Fruit fly (Drosophila melanogaster) whole organism, prepupa: ENCODE results near the gene CG13603.

Experiments
- Blimp-1 ChIP-seq: fragments of 200-800 bp; sonication (Bioruptor generic); optimal IDR thresholded peaks from 3 replicates; lab custom pipeline; 2017; ENCODE audit warnings: missing biosample characterization, missing genetic modification characterization, mild to moderate bottlenecking, moderate library complexity, missing genetic modification reagents
- CG6276 ChIP-seq: fragments of 200-800 bp; sonication (Bioruptor generic); optimal IDR thresholded peaks from 2 replicates; lab custom pipeline; 2017; ENCODE audit warnings: missing biosample characterization, mild to moderate bottlenecking, missing genetic modification characterization
- CG6854 ChIP-seq: fragments of 200-800 bp; sonication (Bioruptor generic); optimal IDR thresholded peaks from 2 replicates; lab custom pipeline; 2017; ENCODE audit warnings: missing biosample characterization, mild to moderate bottlenecking, missing genetic modification characterization
- Eip75B ChIP-seq: fragments of 200-800 bp; sonication (Bioruptor generic); optimal IDR thresholded peaks from 3 replicates; lab custom pipeline; 2016; ENCODE audit warnings: missing biosample characterization, missing genetic modification characterization
- Ets21C ChIP-seq: fragments of 200-800 bp; sonication (Bioruptor generic); optimal IDR thresholded peaks from 3 replicates; lab custom pipeline; 2016; ENCODE audit warnings: missing biosample characterization, missing genetic modification characterization
- Met ChIP-seq: fragments of 200-800 bp; sonication (Bioruptor generic); optimal IDR thresholded peaks from 3 replicates; lab custom pipeline; 2016; ENCODE audit warnings: missing biosample characterization, missing genetic modification characterization
- OdsH ChIP-seq: fragments of 200-800 bp; sonication (Bioruptor generic); optimal IDR thresholded peaks from 3 replicates; lab custom pipeline; 2016; ENCODE audit warnings: missing biosample characterization, missing genetic modification characterization
- Smox ChIP-seq: fragments of 200-800 bp; sonication (Bioruptor generic); optimal IDR thresholded peaks from 3 replicates; lab custom pipeline; 2016; ENCODE audit warnings: missing biosample characterization, missing genetic modification characterization
- achi ChIP-seq: fragments of 200-800 bp; sonication (Bioruptor generic); optimal IDR thresholded peaks from 3 replicates; lab custom pipeline; 2016; ENCODE audit warnings: missing biosample characterization, missing genetic modification characterization
- esn ChIP-seq: fragments of 200-800 bp; sonication (Bioruptor generic); optimal IDR thresholded peaks from 2 replicates; lab custom pipeline; 2016; ENCODE audit warnings: missing biosample characterization, mild to moderate bottlenecking, missing genetic modification characterization, moderate library complexity
- salr ChIP-seq, 2 experiments: fragments of 200-800 bp; sonication (Bioruptor generic); optimal IDR thresholded peaks; 3 replicates each; lab custom pipeline; 2016 to 2018; ENCODE audit warnings: missing biosample characterization in 2 of 2, missing genetic modification characterization in 2 of 2, mild to moderate bottlenecking in 1 of 2
- ss ChIP-seq, 2 experiments: fragments of 200-800 bp; sonication (Bioruptor generic); optimal IDR thresholded peaks; 2 replicates in 1 of 2; 3 replicates in 1 of 2; lab custom pipeline; 2017 to 2018; ENCODE audit warnings: mild to moderate bottlenecking in 2 of 2, missing biosample characterization in 2 of 2, missing genetic modification characterization in 2 of 2, moderate library complexity in 1 of 2

- TF ChIP-seq Ets21C, result no peak
- TF ChIP-seq Smox, result no peak
- no peak for TF ChIP-seq OdsH (GFP tag; lab: Kevin White, UChicago)
- no peak for TF ChIP-seq esn (GFP tag; lab: Kevin White, UChicago)
- no peak for TF ChIP-seq achi (GFP tag; lab: Kevin White, UChicago)
- no peak for TF ChIP-seq salr (GFP tag; optimal IDR thresholded peaks at IDR 0.05; lab: Kevin White, UChicago)
- TF ChIP-seq ss (GFP tag; optimal IDR thresholded peaks at IDR 0.05; lab: Kevin White, UChicago), result no peak
- no peak for TF ChIP-seq Met (GFP tag; lab: Kevin White, UChicago)
- no peak for TF ChIP-seq Eip75B (GFP tag; lab: Kevin White, UChicago)
- TF ChIP-seq CG6276 (GFP tag; lab: Kevin White, UChicago), result no peak
- TF ChIP-seq Blimp-1 (GFP tag; lab: Kevin White, UChicago), result no peak
- no peak for TF ChIP-seq CG6854 (GFP tag; lab: Kevin White, UChicago)
Observed at dm6 chr3R:23981645-23982044, 4.7 kb downstream of the CG13603 start.
